Fruit fly (Drosophila melanogaster) whole organism, embryonic: ENCODE measurements around the gene Gmppb.

ENCODE experiments used
- Asciz ChIP-seq: fragments of 200-800 bp; sonication (Bioruptor generic); optimal IDR thresholded peaks from 2 replicates; lab custom pipeline; 2017; ENCODE audit warnings: missing biosample characterization, mild to moderate bottlenecking, missing genetic modification characterization, missing genetic modification reagents
- Atf3 ChIP-seq: fragments of 200-800 bp; sonication (Bioruptor generic); optimal IDR thresholded peaks from 3 replicates; lab custom pipeline; 2016; ENCODE audit warnings: missing biosample characterization, missing genetic modification characterization
- B-H1 ChIP-seq: fragments of 200-800 bp; sonication (Bioruptor generic); IDR thresholded peaks from 3 replicates; pipeline ENCODE4 v1.3.6; 2022; ENCODE audit warnings: missing biosample characterization, missing genetic modification characterization
- CG10543 ChIP-seq: fragments of 200-800 bp; sonication (Bioruptor generic); optimal IDR thresholded peaks from 3 replicates; lab custom pipeline; 2017; ENCODE audit warnings: missing biosample characterization, mild to moderate bottlenecking, missing genetic modification characterization, moderate library complexity
- CG12155 ChIP-seq: fragments of 200-800 bp; sonication (Bioruptor generic); optimal IDR thresholded peaks from 3 replicates; lab custom pipeline; 2016; ENCODE audit warnings: missing biosample characterization, missing genetic modification characterization
- CG12769 ChIP-seq: fragments of 200-800 bp; sonication (Bioruptor generic); optimal IDR thresholded peaks from 2 replicates; lab custom pipeline; 2019; ENCODE audit warnings: missing biosample characterization, mild to moderate bottlenecking, missing genetic modification characterization, moderate library complexity
- CG12942 ChIP-seq: fragments of 200-800 bp; sonication (Bioruptor generic); optimal IDR thresholded peaks from 3 replicates; lab custom pipeline; 2016; ENCODE audit warnings: missing biosample characterization, missing genetic modification characterization
- CG13123 ChIP-seq: fragments of 200-800 bp; sonication (Bioruptor generic); optimal IDR thresholded peaks from 2 replicates; lab custom pipeline; 2016; ENCODE audit warnings: missing biosample characterization, missing genetic modification characterization
- CG13424 ChIP-seq: fragments of 200-800 bp; sonication (Bioruptor generic); optimal IDR thresholded peaks from 2 replicates; lab custom pipeline; 2019; ENCODE audit warnings: missing biosample characterization, mild to moderate bottlenecking, missing genetic modification characterization, moderate library complexity
- CG14014 ChIP-seq: fragments of 200-800 bp; sonication (Bioruptor generic); IDR thresholded peaks from 2 replicates; pipeline ENCODE4 v1.3.6; 2022; ENCODE audit warnings: missing biosample characterization, missing genetic modification characterization
- CG17328 ChIP-seq: fragments of 200-800 bp; sonication (Bioruptor generic); IDR thresholded peaks from 2 replicates; pipeline ENCODE4 v1.3.6; 2022; ENCODE audit warnings: missing biosample characterization, missing genetic modification characterization
- CG18599 ChIP-seq: fragments of 200-800 bp; sonication (Bioruptor generic); optimal IDR thresholded peaks from 3 replicates; lab custom pipeline; 2017; ENCODE audit warnings: missing biosample characterization, missing genetic modification characterization, mild to moderate bottlenecking, moderate library complexity, missing genetic modification reagents
- CG3065 ChIP-seq: fragments of 200-800 bp; sonication (Bioruptor generic); optimal IDR thresholded peaks from 2 replicates; lab custom pipeline; 2016; ENCODE audit warnings: missing biosample characterization, missing genetic modification characterization
- CG3163 ChIP-seq: fragments of 200-800 bp; sonication (Bioruptor generic); optimal IDR thresholded peaks from 3 replicates; lab custom pipeline; 2016; ENCODE audit warnings: missing biosample characterization, missing genetic modification characterization
- CG33557 ChIP-seq: fragments of 200-800 bp; sonication (Bioruptor generic); optimal IDR thresholded peaks from 2 replicates; lab custom pipeline; 2019; ENCODE audit warnings: missing biosample characterization, mild to moderate bottlenecking, missing genetic modification characterization, moderate library complexity
- CG34422 ChIP-seq: fragments of 200-800 bp; sonication (Bioruptor generic); IDR thresholded peaks from 3 replicates; pipeline ENCODE4 v1.3.6; 2022; ENCODE audit warnings: missing biosample characterization, missing genetic modification characterization
- CG4282 ChIP-seq: fragments of 200-800 bp; sonication (Bioruptor generic); optimal IDR thresholded peaks from 2 replicates; lab custom pipeline; 2016; ENCODE audit warnings: missing biosample characterization, missing genetic modification characterization
- CG4360 ChIP-seq: fragments of 200-800 bp; sonication (Bioruptor generic); IDR thresholded peaks from 2 replicates; pipeline ENCODE4 v1.3.6; 2022; ENCODE audit warnings: missing biosample characterization, missing genetic modification characterization
- CG6654 ChIP-seq: fragments of 200-800 bp; sonication (Bioruptor generic); optimal IDR thresholded peaks from 2 replicates; lab custom pipeline; 2017; ENCODE audit warnings: missing biosample characterization, mild to moderate bottlenecking, missing genetic modification characterization
- CG6813 ChIP-seq: fragments of 200-800 bp; sonication (Bioruptor generic); optimal IDR thresholded peaks from 2 replicates; lab custom pipeline; 2017; ENCODE audit warnings: missing biosample characterization, missing genetic modification characterization, mild to moderate bottlenecking, moderate library complexity, missing genetic modification reagents
- CG9797 ChIP-seq: fragments of 200-800 bp; sonication (Bioruptor generic); optimal IDR thresholded peaks from 3 replicates; lab custom pipeline; 2018; ENCODE audit warnings: missing biosample characterization, mild to moderate bottlenecking, missing genetic modification characterization
- Doc3 ChIP-seq: fragments of 200-800 bp; sonication (Bioruptor generic); IDR thresholded peaks from 3 replicates; pipeline ENCODE4 v1.3.6; 2022; ENCODE audit warnings: missing biosample characterization, missing genetic modification characterization; ENCODE audit not compliant: partially characterized antibody
- Fer2 ChIP-seq: fragments of 200-800 bp; sonication (Bioruptor generic); optimal IDR thresholded peaks from 2 replicates; lab custom pipeline; 2018; ENCODE audit warnings: missing biosample characterization, mild to moderate bottlenecking, missing genetic modification characterization, moderate library complexity
- H2.0 ChIP-seq: fragments of 200-800 bp; sonication (Bioruptor generic); IDR thresholded peaks from 2 replicates; pipeline ENCODE4 v1.3.6; 2022; ENCODE audit warnings: missing biosample characterization, missing genetic modification characterization
- Hr78 ChIP-seq, 2 experiments: fragments of 200-800 bp in 1 of 2; fragments of >200 bp in 1 of 2; sonication (Bioruptor generic) in 1 of 2; optimal IDR thresholded peaks; 2 replicates each; lab custom pipeline; 2017 to 2019; ENCODE audit warnings: missing biosample characterization in 2 of 2, missing genetic modification characterization in 2 of 2, mild to moderate bottlenecking in 1 of 2, moderate library complexity in 1 of 2
- Lim3 ChIP-seq: fragments of 200-800 bp; sonication (Bioruptor generic); IDR thresholded peaks from 2 replicates; pipeline ENCODE4 v1.3.6; 2022; ENCODE audit warnings: missing biosample characterization, missing genetic modification characterization
- Meics ChIP-seq: fragments of 200-800 bp; sonication (Bioruptor generic); optimal IDR thresholded peaks from 2 replicates; lab custom pipeline; 2017; ENCODE audit warnings: missing biosample characterization, mild to moderate bottlenecking, missing genetic modification characterization
- NC2α ChIP-seq: fragments of 200-800 bp; sonication (Bioruptor generic); optimal IDR thresholded peaks from 2 replicates; lab custom pipeline; 2016; ENCODE audit warnings: missing biosample characterization, missing genetic modification characterization
- NC2β ChIP-seq: fragments of 200-800 bp; sonication (Bioruptor generic); optimal IDR thresholded peaks from 2 replicates; lab custom pipeline; 2016; ENCODE audit warnings: missing biosample characterization, missing genetic modification characterization
- Nf-YB ChIP-seq: fragments of 200-800 bp; sonication (Bioruptor generic); optimal IDR thresholded peaks from 3 replicates; lab custom pipeline; 2019; ENCODE audit warnings: missing biosample characterization, mild to moderate bottlenecking, missing genetic modification characterization, moderate library complexity
- Optix ChIP-seq: fragments of 200-800 bp; sonication (Bioruptor generic); IDR thresholded peaks from 3 replicates; pipeline ENCODE4 v1.3.6; 2022; ENCODE audit warnings: missing biosample characterization, missing genetic modification characterization
- Sin3A ChIP-seq: fragments of >200 bp; optimal IDR thresholded peaks from 2 replicates; lab custom pipeline; 2018
- Ssrp ChIP-seq: fragments of 200-800 bp; sonication (Bioruptor generic); optimal IDR thresholded peaks from 2 replicates; lab custom pipeline; 2018; ENCODE audit warnings: missing biosample characterization, mild to moderate bottlenecking, missing genetic modification characterization, moderate library complexity
- cad ChIP-seq: fragments of >200 bp; optimal IDR thresholded peaks from 2 replicates; lab custom pipeline; 2017; ENCODE audit warnings: missing biosample characterization, missing genetic modification characterization
- chm ChIP-seq: fragments of 200-800 bp; sonication (Bioruptor generic); IDR thresholded peaks from 2 replicates; pipeline ENCODE4 v1.3.6; 2022; ENCODE audit warnings: missing biosample characterization, missing genetic modification characterization
- cwo ChIP-seq: fragments of 200-800 bp; sonication (Bioruptor generic); optimal IDR thresholded peaks from 3 replicates; lab custom pipeline; 2017; ENCODE audit warnings: missing biosample characterization, missing genetic modification characterization, mild to moderate bottlenecking, moderate library complexity, missing genetic modification reagents
- fd64A ChIP-seq: fragments of 200-800 bp; sonication (Bioruptor generic); optimal IDR thresholded peaks from 3 replicates; lab custom pipeline; 2018; ENCODE audit warnings: missing biosample characterization, mild to moderate bottlenecking, missing genetic modification characterization
- fu2 ChIP-seq: fragments of 200-800 bp; sonication (Bioruptor generic); optimal IDR thresholded peaks from 2 replicates; lab custom pipeline; 2016; ENCODE audit warnings: missing biosample characterization, missing genetic modification characterization
- grn ChIP-seq: fragments of 200-800 bp; sonication (Bioruptor generic); optimal IDR thresholded peaks from 3 replicates; lab custom pipeline; 2017; ENCODE audit warnings: missing biosample characterization, missing genetic modification characterization
- insv ChIP-seq, 2 experiments: fragments of 200-800 bp; sonication (Bioruptor generic); optimal IDR thresholded peaks; 3 replicates each; lab custom pipeline; 2016 to 2018; ENCODE audit warnings: missing biosample characterization in 2 of 2, missing genetic modification characterization in 2 of 2
- lmd ChIP-seq: fragments of 200-800 bp; sonication (Bioruptor generic); IDR thresholded peaks from 2 replicates; pipeline ENCODE4 v1.3.6; 2022; ENCODE audit warnings: missing biosample characterization, missing genetic modification characterization
- mld ChIP-seq: fragments of 200-800 bp; sonication (Bioruptor generic); IDR thresholded peaks from 3 replicates; pipeline ENCODE4 v1.3.6; 2022; ENCODE audit warnings: missing biosample characterization, missing genetic modification characterization; ENCODE audit not compliant: partially characterized antibody
- oc ChIP-seq: fragments of 200-800 bp; sonication (Bioruptor generic); optimal IDR thresholded peaks from 2 replicates; lab custom pipeline; 2018; ENCODE audit warnings: missing biosample characterization, mild to moderate bottlenecking, missing genetic modification characterization, moderate library complexity
- p53 ChIP-seq: fragments of 200-800 bp; sonication (Bioruptor generic); optimal IDR thresholded peaks from 2 replicates; lab custom pipeline; 2016; ENCODE audit warnings: missing biosample characterization, missing genetic modification characterization
- repo ChIP-seq: fragments of 200-800 bp; sonication (Bioruptor generic); optimal IDR thresholded peaks from 2 replicates; lab custom pipeline; 2016; ENCODE audit warnings: missing biosample characterization, missing genetic modification characterization
- sisA ChIP-seq: fragments of 200-800 bp; sonication (Bioruptor generic); IDR thresholded peaks from 2 replicates; pipeline ENCODE4 v1.3.6; 2022; ENCODE audit warnings: missing biosample characterization, missing genetic modification characterization
- sug ChIP-seq: fragments of 200-800 bp; optimal IDR thresholded peaks from 2 replicates; lab custom pipeline; 2019; ENCODE audit warnings: missing biosample characterization, mild to moderate bottlenecking, missing genetic modification characterization, moderate library complexity
- vfl ChIP-seq: fragments of 200-800 bp; sonication (Bioruptor generic); optimal IDR thresholded peaks from 2 replicates; lab custom pipeline; 2016; ENCODE audit warnings: missing biosample characterization, missing genetic modification characterization
- zen2 ChIP-seq: fragments of 200-800 bp; sonication (Bioruptor generic); IDR thresholded peaks from 3 replicates; pipeline ENCODE4 v1.3.6; 2022; ENCODE audit warnings: missing biosample characterization, missing genetic modification characterization; ENCODE audit not compliant: partially characterized antibody
- zf30C ChIP-seq: fragments of 200-800 bp; sonication (Bioruptor generic); optimal IDR thresholded peaks from 3 replicates; lab custom pipeline; 2018; ENCODE audit warnings: missing biosample characterization, mild to moderate bottlenecking, missing genetic modification characterization
- zfh1 ChIP-seq: fragments of 200-800 bp; sonication (Bioruptor generic); IDR thresholded peaks from 3 replicates; pipeline ENCODE4 v1.3.6; 2022; ENCODE audit warnings: missing biosample characterization, missing genetic modification characterization

Gene Gmppb

DNA sequence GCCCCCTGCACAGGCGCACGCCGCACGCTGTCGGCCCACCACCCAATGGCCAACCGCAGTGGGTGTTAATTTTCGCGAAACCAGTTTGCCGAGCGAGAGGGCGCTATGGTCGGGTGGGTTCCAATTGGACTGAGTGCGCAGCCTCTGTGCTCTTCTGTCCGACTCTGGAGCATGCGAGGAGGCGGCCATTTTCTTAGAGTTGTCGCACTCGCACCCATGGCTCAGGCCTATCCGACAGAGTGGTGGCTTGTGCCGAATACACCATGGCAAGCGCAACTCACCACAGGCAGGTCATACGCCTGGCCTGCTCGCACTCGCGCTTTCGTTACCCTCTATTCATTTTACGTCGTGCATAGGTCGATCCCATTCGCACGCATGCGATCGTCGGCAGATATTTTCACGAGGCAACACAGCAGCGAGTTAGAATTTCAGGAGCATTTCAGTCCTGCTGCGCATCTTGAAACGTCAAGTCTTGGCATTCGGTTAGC is 41.2 kb downstream of the Gmppb start, which contains the start of gene opa (continued):
- TF ChIP-seq CG12769 (tag; lab: Kevin White, UChicago) (no peak), sisA (GFP tag; lab: Robert Waterston, UW) (no peak), Nf-YB (peak; percentile 100), CG10543 (peak; percentile 12), zen2 (GFP tag; lab: Robert Waterston, UW) (0 out of 3 replicates have a peak, but pooled peaks have one; percentile 15), p53 (GFP tag; lab: Kevin White, UChicago) (no peak), cwo (GFP tag; lab: Kevin White, UChicago) (no peak), lmd (GFP tag; lab: Robert Waterston, UW) (no peak), CG12942 (no peak), Ssrp (tag; lab: Kevin White, UChicago) (no peak), CG3065 (GFP tag; lab: Kevin White, UChicago) (no peak), cad (no peak), CG33557 (no peak), Doc3 (GFP tag; lab: Robert Waterston, UW) (no peak), CG9797 (no peak), CG34422 (GFP tag; lab: Robert Waterston, UW) (no peak), B-H1 (GFP tag; lab: Robert Waterston, UW) (no peak), CG6654 (GFP tag; lab: Kevin White, UChicago) (no peak), CG14014 (GFP tag; lab: Robert Waterston, UW) (no peak), CG13424 (tag; lab: Kevin White, UChicago) (no peak), Asciz (GFP tag; lab: Kevin White, UChicago) (no peak), CG3163 (GFP tag; lab: Kevin White, UChicago) (no peak), vfl (no peak), CG6813 (GFP tag; lab: Kevin White, UChicago) (no peak), fd64A (no peak), NC2α (no peak), Hr78 (GFP tag; optimal IDR thresholded peaks at IDR 0.05; lab: Kevin White, UChicago) (no peak), CG18599 (GFP tag; lab: Kevin White, UChicago) (no peak), CG12155 (GFP tag; lab: Kevin White, UChicago) (no peak), Atf3 (no peak), Sin3A (lab: Kevin White, UChicago) (no peak), repo (GFP tag; lab: Kevin White, UChicago) (no peak), sug (no peak), zf30C (GFP tag; lab: Kevin White, UChicago) (no peak), oc (tag; lab: Kevin White, UChicago) (no peak), chm (GFP tag; lab: Robert Waterston, UW) (peak; percentile 44; the same call in 1 of the 2 replicates), Fer2 (no peak), CG4360 (GFP tag; lab: Robert Waterston, UW) (peak; percentile 27; the same call in 1 of the 2 replicates), CG17328 (GFP tag; lab: Robert Waterston, UW) (no peak), Optix (no peak), Meics (GFP tag; lab: Kevin White, UChicago) (no peak), H2.0 (no peak), CG4282 (no peak), mld (no peak), CG13123 (GFP tag; lab: Kevin White, UChicago) (no peak), fu2 (GFP tag; lab: Kevin White, UChicago) (no peak), NC2β (GFP tag; lab: Kevin White, UChicago) (peak; percentile 10), grn (GFP tag; lab: Kevin White, UChicago) (no peak), Lim3 (GFP tag; lab: Robert Waterston, UW) (no peak), insv (GFP tag; optimal IDR thresholded peaks at IDR 0.05; lab: Kevin White, UChicago) (peak; percentile 73 to 96), zfh1 (0 out of 3 replicates have a peak, but pooled peaks have one; percentile 13)
